Fruit fly (Drosophila melanogaster): ENCODE measurements around the gene Kyat.

The Kyat gene

DNA sequence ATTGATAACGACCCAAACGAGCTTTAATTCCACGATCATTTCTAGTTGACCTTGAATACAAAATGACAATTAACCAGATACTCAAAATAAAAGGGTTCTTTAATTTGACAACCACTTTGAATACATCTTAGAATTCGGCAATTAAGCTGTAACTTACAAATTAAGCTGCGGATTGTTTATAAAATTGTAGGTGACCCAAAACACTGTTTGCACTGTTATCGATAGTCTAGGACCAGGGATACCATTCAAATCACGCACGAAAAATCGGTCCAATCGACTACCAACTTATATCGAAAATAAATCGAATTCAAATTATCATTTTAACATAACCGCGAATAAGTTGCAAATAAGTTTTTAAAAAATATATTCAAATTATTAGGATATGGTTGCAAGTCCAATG, at the start of gene Kyat:
Gene Kyat, minus strand, starts transcription at position 228 of the 400 bp plus-strand sequence.
- TF ChIP-seq noc (tag; optimal IDR thresholded peaks at IDR 0.05): no peak

DNA sequence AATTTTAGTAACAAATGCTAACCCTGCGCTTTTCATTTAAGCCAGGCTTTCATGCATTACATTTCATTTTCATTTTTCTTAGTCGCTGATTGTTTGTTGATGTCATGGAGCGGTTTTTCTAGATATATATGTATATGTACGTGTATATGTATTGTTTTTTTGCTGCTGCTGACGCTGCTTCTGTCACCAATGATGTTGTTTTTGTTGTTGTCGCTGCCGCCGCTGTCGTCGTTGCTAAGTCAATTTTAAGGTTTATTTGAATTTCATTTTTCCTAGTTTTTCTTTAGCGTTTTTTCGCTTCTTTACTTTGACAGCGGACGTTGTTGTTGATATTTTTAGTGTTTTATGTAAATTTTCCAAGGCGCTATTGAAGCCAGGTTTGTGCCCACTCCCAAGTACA, 47.8 kb upstream of the Kyat start:
- no peak for TF ChIP-seq noc (tag; optimal IDR thresholded peaks at IDR 0.05)

DNA sequence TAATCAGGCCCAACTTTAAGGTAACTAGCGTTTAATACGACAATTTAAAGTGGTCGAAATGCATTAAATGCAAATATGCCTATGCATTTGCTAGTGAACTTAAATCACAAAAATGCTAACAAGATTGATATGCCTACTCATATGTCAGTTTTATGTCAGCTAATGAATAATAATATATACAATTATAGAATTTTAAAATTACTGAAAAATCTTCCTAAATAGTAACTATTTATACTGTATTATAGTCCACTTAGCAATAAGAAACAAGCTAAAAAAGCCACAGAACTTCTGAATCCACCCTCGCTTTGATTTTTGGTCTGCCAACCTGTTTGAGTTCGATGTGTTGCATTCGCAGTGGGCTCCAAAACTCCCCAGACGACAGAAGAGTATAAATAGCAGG, 47.4 kb upstream of the Kyat start:
- TF ChIP-seq noc (tag; optimal IDR thresholded peaks at IDR 0.05): no peak

DNA sequence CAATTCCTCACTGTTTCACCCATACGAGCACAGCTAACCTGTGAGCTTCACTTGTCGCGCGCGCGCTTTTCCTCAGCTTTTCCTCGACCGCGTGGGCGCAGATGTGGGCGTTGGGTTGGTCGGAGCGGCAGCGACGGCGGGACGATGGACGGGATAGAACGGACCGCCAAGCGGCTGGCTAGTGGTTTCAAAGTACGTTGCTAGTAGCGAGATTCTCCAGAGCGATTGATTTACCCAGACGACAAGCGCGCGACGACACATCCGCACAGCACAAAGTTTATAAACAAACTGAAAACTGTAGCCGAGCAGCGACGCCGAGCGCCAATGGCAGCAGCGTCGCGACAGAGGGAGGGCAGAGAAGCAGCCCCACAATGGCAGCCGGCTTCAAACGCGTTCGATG, 46.9 kb upstream of the Kyat start, which contains the start of gene CG6959:
Gene CG6959, minus strand, starts transcription at position 292 of the 400 bp plus-strand sequence.
- no peak for TF ChIP-seq noc (tag; optimal IDR thresholded peaks at IDR 0.05)

DNA sequence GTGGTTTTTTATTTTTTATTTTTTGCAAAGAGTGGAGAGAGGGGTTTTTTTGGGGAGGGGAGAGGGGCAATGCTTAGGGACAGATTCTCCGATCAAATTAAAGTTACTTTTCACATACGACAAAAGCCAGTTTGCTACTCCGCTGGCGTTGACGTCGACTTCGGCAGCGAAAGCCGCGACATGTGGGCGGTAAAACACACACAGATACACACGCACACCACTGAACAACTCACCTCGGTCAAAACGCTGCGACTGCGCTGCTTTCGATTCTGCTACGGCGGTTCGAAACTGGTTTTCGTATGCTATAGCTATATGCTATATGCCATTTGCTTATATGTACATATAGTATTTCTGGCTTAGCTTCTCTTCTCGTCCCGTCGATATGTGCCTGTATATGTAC, 46.3 kb upstream of the Kyat start:
- TF ChIP-seq noc (tag; optimal IDR thresholded peaks at IDR 0.05): no peak

DNA sequence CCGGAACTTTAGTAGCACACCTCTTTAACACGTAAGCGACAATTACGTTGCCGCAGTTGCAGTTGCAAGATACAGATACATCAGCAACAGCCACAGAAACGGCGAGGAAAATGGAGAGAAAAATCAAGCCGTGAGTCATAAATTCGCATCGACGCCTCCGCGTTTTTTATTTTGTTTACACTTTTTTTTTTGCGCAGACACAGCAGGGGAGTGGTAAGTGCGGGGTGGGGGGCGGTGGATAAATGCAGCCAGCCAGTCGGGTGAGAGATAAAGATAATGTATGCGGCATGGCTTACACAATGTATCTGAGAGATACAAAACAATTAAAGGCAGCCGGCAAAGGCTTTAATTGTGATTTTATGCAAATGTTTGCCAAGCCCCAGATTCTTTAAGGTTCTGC, 42.8 kb upstream of the Kyat start:
- no peak for TF ChIP-seq noc (tag; optimal IDR thresholded peaks at IDR 0.05)

DNA sequence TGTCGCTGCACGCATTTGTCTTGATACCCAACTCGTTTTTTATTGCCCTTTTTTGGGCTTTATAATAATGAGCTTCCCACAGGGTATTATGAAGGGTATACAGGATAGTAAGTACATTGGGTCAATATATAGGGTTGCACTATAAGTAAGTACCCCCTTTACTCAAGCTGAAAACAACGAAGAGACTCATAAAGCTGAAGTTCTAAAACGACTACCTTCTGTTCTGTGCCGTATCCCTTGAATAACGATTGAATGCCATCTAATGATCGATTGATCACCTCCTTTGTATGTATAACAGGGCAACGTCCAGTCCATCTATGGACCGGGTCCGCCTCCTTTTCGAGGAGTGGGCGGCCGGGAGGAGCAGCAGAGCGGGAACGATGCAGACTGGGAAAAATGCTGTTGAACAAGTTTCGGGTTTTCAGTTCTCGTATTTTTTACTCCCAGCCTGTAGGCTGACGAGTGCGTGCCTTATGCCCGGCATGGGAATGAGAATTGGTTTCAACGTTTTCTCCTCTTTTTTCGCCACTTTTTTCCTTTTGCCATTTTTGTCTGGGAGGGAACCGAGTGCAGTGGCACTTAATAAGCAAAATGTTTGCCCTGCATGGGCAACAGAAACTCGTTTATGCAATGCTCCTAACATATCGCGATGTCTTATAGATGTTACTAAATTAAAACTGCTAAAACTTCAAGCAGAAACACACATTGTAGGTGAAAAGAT, 37.4 kb upstream of the Kyat start:
- TF ChIP-seq noc (tag; optimal IDR thresholded peaks at IDR 0.05): no peak

- TF ChIP-seq noc (tag; optimal IDR thresholded peaks at IDR 0.05): no peak
These were observed 36.8 kb upstream of the Kyat start for dm6 chr3R:11859103-11859502.

DNA sequence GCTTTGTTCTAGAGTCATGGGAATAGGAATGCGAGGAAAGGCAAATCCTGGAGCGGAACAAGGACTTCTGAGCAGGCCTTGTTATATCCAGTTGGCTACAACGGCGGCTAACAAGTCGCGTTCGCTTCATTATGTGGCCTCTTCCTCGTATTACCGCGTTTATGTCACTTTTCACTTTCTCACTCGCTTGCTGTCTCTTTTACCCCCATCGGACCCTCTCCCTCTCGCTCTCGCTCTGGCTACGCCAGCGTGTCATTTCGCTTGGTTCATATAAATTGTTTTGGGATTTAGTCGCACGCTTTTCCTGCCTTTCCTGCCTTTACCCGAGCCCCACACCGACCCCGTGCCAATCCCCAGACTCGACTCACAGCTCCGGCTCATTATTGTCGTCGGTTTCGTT, 34.0 kb upstream of the Kyat start:
- no peak for TF ChIP-seq noc (tag; optimal IDR thresholded peaks at IDR 0.05)

DNA sequence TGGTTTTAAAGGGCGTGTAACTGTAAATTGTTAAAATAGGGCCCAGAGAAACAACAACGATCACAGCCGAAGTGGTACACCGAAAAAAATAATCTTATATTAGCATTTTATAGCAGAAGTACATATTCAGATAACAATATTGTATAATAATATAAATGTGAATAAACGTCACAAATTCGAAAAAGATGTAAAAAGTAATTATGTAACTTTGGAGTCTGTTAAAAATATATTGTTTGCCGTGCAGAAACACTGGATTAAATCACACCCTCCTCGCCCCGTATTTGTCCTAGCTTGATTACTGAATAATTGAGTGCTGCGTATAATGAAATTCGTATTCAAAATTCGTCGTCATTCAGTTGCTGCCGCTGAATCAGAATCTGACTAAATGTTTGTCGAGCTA, 32.9 kb upstream of the Kyat start:
- TF ChIP-seq noc (tag; optimal IDR thresholded peaks at IDR 0.05): no peak

- no peak for TF ChIP-seq noc (tag; optimal IDR thresholded peaks at IDR 0.05)
These were observed 29.6 kb upstream of the Kyat start for dm6 chr3R:11851939-11852338.

DNA sequence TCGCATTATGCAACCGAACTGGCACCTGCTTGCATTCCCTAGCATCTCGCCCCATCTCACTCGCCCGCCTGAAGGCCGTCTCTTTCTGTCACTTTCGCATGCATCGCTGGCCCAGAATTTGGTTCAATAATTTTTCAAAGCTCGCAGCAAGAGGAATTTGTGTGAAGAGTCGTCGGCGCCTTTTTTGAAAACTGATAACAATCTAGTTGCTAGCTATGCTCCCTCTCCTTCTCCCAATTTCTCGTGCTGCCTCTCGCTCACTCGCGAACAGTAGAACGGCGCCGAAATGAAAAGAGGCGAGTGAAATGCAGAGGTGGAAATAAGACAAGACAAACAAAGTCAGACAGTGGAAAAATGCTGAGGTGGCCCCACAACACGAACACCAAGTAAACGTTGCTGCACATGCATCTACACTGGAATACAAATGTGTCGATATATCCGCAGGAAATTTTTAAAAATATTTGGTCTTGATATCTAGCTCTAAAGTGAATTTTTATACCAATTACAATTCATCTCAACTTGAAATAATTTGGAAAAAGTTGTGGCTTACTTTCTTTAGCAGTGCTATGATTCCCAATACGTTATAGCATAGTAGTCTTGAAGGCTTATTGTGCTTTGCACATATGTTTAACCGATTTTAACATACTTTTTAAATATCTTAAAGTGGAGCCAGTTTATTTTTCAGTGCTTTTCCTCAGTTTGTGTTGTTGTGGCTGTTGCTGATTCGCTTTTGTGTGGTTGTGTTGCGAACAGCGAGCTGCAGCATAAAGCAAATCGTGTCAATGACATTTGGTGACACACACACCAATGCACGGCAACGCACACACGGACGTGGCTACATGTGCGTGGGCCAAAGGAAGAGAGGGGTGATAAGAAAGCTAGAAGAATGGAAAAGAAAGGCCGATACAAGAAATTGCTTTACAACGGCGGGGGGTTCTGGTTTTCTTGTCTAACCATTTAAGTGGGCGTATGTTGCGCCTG, 28.9 kb upstream of the Kyat start:
- TF ChIP-seq noc (tag; optimal IDR thresholded peaks at IDR 0.05): no peak

- no peak for TF ChIP-seq noc (tag; optimal IDR thresholded peaks at IDR 0.05)
These were observed 27.3 kb upstream of the Kyat start for dm6 chr3R:11849378-11850249.

- no peak for TF ChIP-seq noc (tag; optimal IDR thresholded peaks at IDR 0.05)
These were observed 25.1 kb upstream of the Kyat start for dm6 chr3R:11847379-11847778.

dm6 chr3R:11833406-11833805, 11.1 kb upstream of the Kyat start:
- no peak for TF ChIP-seq noc (tag; optimal IDR thresholded peaks at IDR 0.05)

Measured in whole organism, larva.